Worm (Caenorhabditis elegans): ENCODE results near the gene F43G6.17.

ce11 chrII:11782493-11782892 is 20.1 kb upstream of the F43G6.17 start, which contains the start of gene F43G6.16:
- TF ChIP-seq him-1 (tag; optimal IDR thresholded peaks at IDR 0.05) (no peak), W03F9.2 (tag; optimal IDR thresholded peaks at IDR 0.05) (no peak)
